Fruit fly (Drosophila melanogaster) whole organism, embryonic: ENCODE results near the gene CG45049.

Experiments
- Atf-2 ChIP-seq: fragments of 200-800 bp; sonication (Bioruptor generic); optimal IDR thresholded peaks from 2 replicates; lab custom pipeline; 2016; ENCODE audit warnings: missing biosample characterization, missing genetic modification characterization
- Atf3 ChIP-seq: fragments of 200-800 bp; sonication (Bioruptor generic); optimal IDR thresholded peaks from 3 replicates; lab custom pipeline; 2016; ENCODE audit warnings: missing biosample characterization, missing genetic modification characterization
- Bteb2 ChIP-seq: fragments of 200-800 bp; sonication (Bioruptor generic); optimal IDR thresholded peaks from 2 replicates; lab custom pipeline; 2016; ENCODE audit warnings: missing biosample characterization, missing genetic modification characterization
- CG10366 ChIP-seq: fragments of 200-800 bp; sonication (Bioruptor generic); IDR thresholded peaks from 2 replicates; pipeline ENCODE4 v1.3.6; 2022; ENCODE audit warnings: missing biosample characterization, missing genetic modification characterization
- CG11723 ChIP-seq: fragments of 200-800 bp; sonication (Bioruptor generic); optimal IDR thresholded peaks from 2 replicates; lab custom pipeline; 2017; ENCODE audit warnings: missing biosample characterization, mild to moderate bottlenecking, missing genetic modification characterization
- CG12236 ChIP-seq: fragments of 200-800 bp; sonication (Bioruptor generic); optimal IDR thresholded peaks from 2 replicates; lab custom pipeline; 2016; ENCODE audit warnings: missing biosample characterization, missing genetic modification characterization
- CG14050 ChIP-seq: fragments of 200-800 bp; sonication (Bioruptor generic); IDR thresholded peaks from 3 replicates; pipeline ENCODE4 v1.3.6; 2022; ENCODE audit warnings: missing biosample characterization, missing genetic modification characterization
- CG17829 ChIP-seq: fragments of 200-800 bp; optimal IDR thresholded peaks from 2 replicates; lab custom pipeline; 2019; ENCODE audit warnings: missing biosample characterization, mild to moderate bottlenecking, missing genetic modification characterization, moderate library complexity
- CG18599 ChIP-seq: fragments of 200-800 bp; sonication (Bioruptor generic); optimal IDR thresholded peaks from 3 replicates; lab custom pipeline; 2017; ENCODE audit warnings: missing biosample characterization, missing genetic modification characterization, mild to moderate bottlenecking, moderate library complexity, missing genetic modification reagents
- CG2199 ChIP-seq: fragments of 200-800 bp; sonication (Bioruptor generic); IDR thresholded peaks from 3 replicates; pipeline ENCODE4 v1.3.6; 2022; ENCODE audit warnings: missing biosample characterization, missing genetic modification characterization
- CG2678 ChIP-seq: fragments of 200-800 bp; sonication (Bioruptor generic); optimal IDR thresholded peaks from 3 replicates; lab custom pipeline; 2019; ENCODE audit warnings: missing biosample characterization, mild to moderate bottlenecking, missing genetic modification characterization, moderate library complexity
- CG31388 ChIP-seq: fragments of 200-800 bp; sonication (Bioruptor generic); optimal IDR thresholded peaks from 2 replicates; lab custom pipeline; 2016; ENCODE audit warnings: missing biosample characterization, missing genetic modification characterization
- CG3847 ChIP-seq: fragments of 200-800 bp; sonication (Bioruptor generic); IDR thresholded peaks from 2 replicates; pipeline ENCODE4 v1.3.6; 2022; ENCODE audit warnings: missing biosample characterization, missing genetic modification characterization
- CG4730 ChIP-seq: fragments of 200-800 bp; sonication (Bioruptor generic); IDR thresholded peaks from 2 replicates; pipeline ENCODE4 v1.3.6; 2022; ENCODE audit warnings: missing biosample characterization, missing genetic modification characterization
- CG5180 ChIP-seq: fragments of 200-800 bp; sonication (Bioruptor generic); optimal IDR thresholded peaks from 3 replicates; lab custom pipeline; 2017; ENCODE audit warnings: missing biosample characterization, missing genetic modification characterization, mild to moderate bottlenecking, moderate library complexity, missing genetic modification reagents
- CG6765 ChIP-seq: fragments of 200-800 bp; sonication (Bioruptor generic); optimal IDR thresholded peaks from 3 replicates; lab custom pipeline; 2017; ENCODE audit warnings: missing biosample characterization, mild to moderate bottlenecking, missing genetic modification characterization
- CG6813 ChIP-seq: fragments of 200-800 bp; sonication (Bioruptor generic); optimal IDR thresholded peaks from 2 replicates; lab custom pipeline; 2017; ENCODE audit warnings: missing biosample characterization, missing genetic modification characterization, mild to moderate bottlenecking, moderate library complexity, missing genetic modification reagents
- CG6854 ChIP-seq: fragments of 200-800 bp; sonication (Bioruptor generic); optimal IDR thresholded peaks from 3 replicates; lab custom pipeline; 2017; ENCODE audit warnings: missing biosample characterization, mild to moderate bottlenecking, missing genetic modification characterization
- CG8924 ChIP-seq: fragments of 200-800 bp; optimal IDR thresholded peaks from 3 replicates; lab custom pipeline; 2019; ENCODE audit warnings: missing biosample characterization, mild to moderate bottlenecking, missing genetic modification characterization, moderate library complexity
- CG8944 ChIP-seq: fragments of 200-800 bp; sonication (Bioruptor generic); optimal IDR thresholded peaks from 3 replicates; lab custom pipeline; 2016; ENCODE audit warnings: missing biosample characterization, missing genetic modification characterization
- D19B ChIP-seq: fragments of 200-800 bp; sonication (Bioruptor generic); optimal IDR thresholded peaks from 2 replicates; lab custom pipeline; 2017; ENCODE audit warnings: missing biosample characterization, mild to moderate bottlenecking, missing genetic modification characterization
- Drgx ChIP-seq: fragments of 200-800 bp; sonication (Bioruptor generic); IDR thresholded peaks from 2 replicates; pipeline ENCODE4 v1.3.6; 2022; ENCODE audit warnings: missing biosample characterization, missing genetic modification characterization
- Fer1 ChIP-seq: fragments of 200-800 bp; sonication (Bioruptor generic); optimal IDR thresholded peaks from 2 replicates; lab custom pipeline; 2017; ENCODE audit warnings: missing biosample characterization, mild to moderate bottlenecking, missing genetic modification characterization
- Gug ChIP-seq: fragments of 200-800 bp; sonication (Bioruptor generic); IDR thresholded peaks from 4 replicates; pipeline ENCODE4 v1.3.6; 2022; ENCODE audit warnings: missing biosample characterization, missing genetic modification characterization
- H2.0 ChIP-seq: fragments of 200-800 bp; sonication (Bioruptor generic); IDR thresholded peaks from 2 replicates; pipeline ENCODE4 v1.3.6; 2022; ENCODE audit warnings: missing biosample characterization, missing genetic modification characterization
- MTF-1 ChIP-seq: fragments of 200-800 bp; sonication (Bioruptor generic); optimal IDR thresholded peaks from 2 replicates; lab custom pipeline; 2018; ENCODE audit warnings: missing biosample characterization, mild to moderate bottlenecking, missing genetic modification characterization, borderline replicate concordance
- Med ChIP-seq: fragments of 200-800 bp; sonication (Bioruptor generic); peaks from one replicate; lab custom pipeline; 2016; ENCODE audit warnings: missing biosample characterization, missing genetic modification characterization, mild to moderate bottlenecking, inconsistent platforms, moderate library complexity
- Neu2 ChIP-seq: fragments of 200-800 bp; sonication (Bioruptor generic); optimal IDR thresholded peaks from 3 replicates; lab custom pipeline; 2016; ENCODE audit warnings: missing biosample characterization, missing genetic modification characterization, borderline replicate concordance
- NfI ChIP-seq: fragments of 200-800 bp; sonication (Bioruptor generic); optimal IDR thresholded peaks from 3 replicates; lab custom pipeline; 2018; ENCODE audit warnings: missing biosample characterization, mild to moderate bottlenecking, missing genetic modification characterization, moderate library complexity
- Ravus ChIP-seq: fragments of 200-800 bp; sonication (Bioruptor generic); IDR thresholded peaks from 2 replicates; pipeline ENCODE4 v1.3.6; 2022; ENCODE audit warnings: missing biosample characterization, missing genetic modification characterization
- abd-A ChIP-seq: fragments of 200-800 bp; sonication (Bioruptor generic); optimal IDR thresholded peaks from 3 replicates; lab custom pipeline; 2019; ENCODE audit warnings: missing biosample characterization, mild to moderate bottlenecking, missing genetic modification characterization, moderate library complexity
- cg ChIP-seq: fragments of 200-800 bp; sonication (Bioruptor generic); optimal IDR thresholded peaks from 3 replicates; lab custom pipeline; 2019; ENCODE audit warnings: missing biosample characterization, mild to moderate bottlenecking, missing genetic modification characterization, moderate library complexity
- chn ChIP-seq: fragments of 200-800 bp; sonication (Bioruptor generic); optimal IDR thresholded peaks from 2 replicates; lab custom pipeline; 2016; ENCODE audit warnings: missing biosample characterization, missing genetic modification characterization
- croc ChIP-seq: fragments of 200-800 bp; sonication (Bioruptor generic); conservative IDR thresholded peaks from 3 replicates; pipeline ENCODE4 v1.3.6; 2022; ENCODE audit warnings: missing biosample characterization, missing genetic modification characterization
- dan ChIP-seq: fragments of 200-800 bp; sonication (Bioruptor generic); IDR thresholded peaks from 2 replicates; pipeline ENCODE4 v1.3.6; 2022; ENCODE audit warnings: missing biosample characterization, missing genetic modification characterization
- dmrt99B ChIP-seq: fragments of 200-800 bp; sonication (Bioruptor generic); optimal IDR thresholded peaks from 2 replicates; lab custom pipeline; 2018; ENCODE audit warnings: missing biosample characterization, mild to moderate bottlenecking, missing genetic modification characterization, moderate library complexity
- fd102C ChIP-seq: fragments of 200-800 bp; sonication (Bioruptor generic); optimal IDR thresholded peaks from 2 replicates; lab custom pipeline; 2018; ENCODE audit warnings: missing biosample characterization, mild to moderate bottlenecking, missing genetic modification characterization, moderate library complexity
- fru ChIP-seq: fragments of >200 bp; optimal IDR thresholded peaks from 2 replicates; lab custom pipeline; 2017
- hth ChIP-seq: fragments of >200 bp; optimal IDR thresholded peaks from 2 replicates; lab custom pipeline; 2017; ENCODE audit warnings: inconsistent platforms
- jing ChIP-seq: fragments of 200-800 bp; sonication (Bioruptor generic); optimal IDR thresholded peaks from 2 replicates; lab custom pipeline; 2018; ENCODE audit warnings: missing biosample characterization, mild to moderate bottlenecking, missing genetic modification characterization
- nerfin-1 ChIP-seq: fragments of 200-800 bp; sonication (Bioruptor generic); optimal IDR thresholded peaks from 3 replicates; lab custom pipeline; 2019; ENCODE audit warnings: missing biosample characterization, mild to moderate bottlenecking, missing genetic modification characterization, moderate library complexity
- oc ChIP-seq: fragments of 200-800 bp; sonication (Bioruptor generic); optimal IDR thresholded peaks from 2 replicates; lab custom pipeline; 2018; ENCODE audit warnings: missing biosample characterization, mild to moderate bottlenecking, missing genetic modification characterization, moderate library complexity
- pb ChIP-seq: fragments of 200-800 bp; sonication (Bioruptor generic); optimal IDR thresholded peaks from 3 replicates; lab custom pipeline; 2016; ENCODE audit warnings: missing biosample characterization, missing genetic modification characterization
- pho ChIP-seq: fragments of 200-800 bp; sonication (Bioruptor generic); optimal IDR thresholded peaks from 2 replicates; lab custom pipeline; 2016; ENCODE audit warnings: missing biosample characterization, missing genetic modification characterization
- rib ChIP-seq: fragments of 200-800 bp; sonication (Bioruptor generic); IDR thresholded peaks from 2 replicates; pipeline ENCODE4 v1.3.6; 2022; ENCODE audit warnings: missing biosample characterization, missing genetic modification characterization
- row ChIP-seq: fragments of 200-800 bp; sonication (Bioruptor generic); IDR thresholded peaks from 3 replicates; pipeline ENCODE4 v1.3.6; 2022; ENCODE audit warnings: missing biosample characterization, missing genetic modification characterization
- schlank ChIP-seq: fragments of 200-800 bp; sonication (Bioruptor generic); optimal IDR thresholded peaks from 2 replicates; lab custom pipeline; 2018; ENCODE audit warnings: missing biosample characterization, mild to moderate bottlenecking, missing genetic modification characterization
- sens ChIP-seq: fragments of 200-800 bp; sonication (Bioruptor generic); peaks from one replicate; lab custom pipeline; 2016; ENCODE audit warnings: missing biosample characterization, missing genetic modification characterization
- shn ChIP-seq: fragments of 200-800 bp; sonication (Bioruptor generic); optimal IDR thresholded peaks from 3 replicates; lab custom pipeline; 2016; ENCODE audit warnings: missing biosample characterization, missing genetic modification characterization
- tgo ChIP-seq: fragments of 200-800 bp; sonication (Bioruptor generic); IDR thresholded peaks from 3 replicates; pipeline ENCODE4 v1.3.6; 2022; ENCODE audit warnings: missing biosample characterization, missing genetic modification characterization
- trh ChIP-seq: fragments of 200-800 bp; sonication (Bioruptor generic); optimal IDR thresholded peaks from 2 replicates; lab custom pipeline; 2016; ENCODE audit warnings: missing biosample characterization, missing genetic modification characterization
- ttk ChIP-seq: fragments of 200-800 bp; sonication (Bioruptor generic); IDR thresholded peaks from 2 replicates; pipeline ENCODE4 v2.1.2; 2022; ENCODE audit warnings: missing biosample characterization, missing genetic modification characterization
- twi ChIP-seq: fragments of 200-800 bp; optimal IDR thresholded peaks from 2 replicates; lab custom pipeline; 2019; ENCODE audit warnings: missing biosample characterization, mild to moderate bottlenecking, missing genetic modification characterization, moderate library complexity
- wor ChIP-seq: fragments of 200-800 bp; sonication (Bioruptor generic); IDR thresholded peaks from 2 replicates; pipeline ENCODE4 v1.3.6; 2022; ENCODE audit warnings: missing biosample characterization, missing genetic modification characterization

Gene CG45049

dm6 chr3R:22756289-22756688 lies 29.5 kb downstream of the CG45049 start (continued):
- TF ChIP-seq CG14050 (GFP tag; lab: Robert Waterston, UW) = no peak
- no peak for TF ChIP-seq Drgx (GFP tag; lab: Robert Waterston, UW)
- peak; percentile 50 for TF ChIP-seq sens (GFP tag; lab: Kevin White, UChicago)
- TF ChIP-seq tgo (GFP tag; lab: Robert Waterston, UW) = no peak
- TF ChIP-seq CG18599 (GFP tag; lab: Kevin White, UChicago) = no peak
- no peak for TF ChIP-seq cg (GFP tag; lab: Kevin White, UChicago)
- peak; percentile 18 for TF ChIP-seq dmrt99B (tag; lab: Kevin White, UChicago)
- no peak for TF ChIP-seq Gug (GFP tag; lab: Robert Waterston, UW)
- TF ChIP-seq abd-A (tag; lab: Kevin White, UChicago) = no peak
- TF ChIP-seq row (GFP tag; lab: Robert Waterston, UW) = no peak
- no peak for TF ChIP-seq H2.0 (GFP tag; lab: Robert Waterston, UW)
- no peak for TF ChIP-seq Atf3 (GFP tag; lab: Kevin White, UChicago)
- TF ChIP-seq CG3847 = no peak
- TF ChIP-seq ttk (GFP tag; lab: Robert Waterston, UW) = no peak
- TF ChIP-seq CG2678 = no peak
- peak; percentile 28 for TF ChIP-seq CG6765 (GFP tag; lab: Kevin White, UChicago)
- no peak for TF ChIP-seq schlank
- no peak for TF ChIP-seq twi (tag; lab: Kevin White, UChicago)
- TF ChIP-seq CG2199 (GFP tag; lab: Robert Waterston, UW) = no peak
- no peak for TF ChIP-seq hth
- no peak for TF ChIP-seq pb (GFP tag; lab: Kevin White, UChicago)
- no peak for TF ChIP-seq CG4730 (GFP tag; lab: Robert Waterston, UW)
- no peak for TF ChIP-seq CG17829 (tag; lab: Kevin White, UChicago)
- no peak for TF ChIP-seq pho
- no peak for TF ChIP-seq CG8924 (tag; lab: Kevin White, UChicago)
- TF ChIP-seq croc (GFP tag; lab: Robert Waterston, UW) = no peak
- TF ChIP-seq jing (GFP tag; lab: Kevin White, UChicago) = no peak
- TF ChIP-seq rib = no peak
- peak; percentile 3 for TF ChIP-seq Fer1 (GFP tag; lab: Kevin White, UChicago)
- TF ChIP-seq chn (GFP tag; lab: Kevin White, UChicago) = no peak
- peak; percentile 4 for TF ChIP-seq MTF-1 (GFP tag; lab: Kevin White, UChicago)
- TF ChIP-seq CG8944 (GFP tag; lab: Kevin White, UChicago) = no peak
- TF ChIP-seq Atf-2 (GFP tag; lab: Kevin White, UChicago) = no peak
- no peak for TF ChIP-seq fru (lab: Kevin White, UChicago)
- no peak for TF ChIP-seq Ravus (GFP tag; lab: Robert Waterston, UW)
- TF ChIP-seq CG11723 (GFP tag; lab: Kevin White, UChicago) = no peak
- TF ChIP-seq CG6813 (GFP tag; lab: Kevin White, UChicago) = peak; percentile 43
- TF ChIP-seq CG6854 (GFP tag; lab: Kevin White, UChicago) = no peak
- TF ChIP-seq CG5180 (GFP tag; lab: Kevin White, UChicago) = no peak
- TF ChIP-seq trh (GFP tag; lab: Kevin White, UChicago) = no peak
- TF ChIP-seq oc (tag; lab: Kevin White, UChicago) = no peak
- TF ChIP-seq nerfin-1 (tag; lab: Kevin White, UChicago) = no peak
- peak; percentile 61 for TF ChIP-seq Med (GFP tag; lab: Kevin White, UChicago)
- no peak for TF ChIP-seq CG12236
- TF ChIP-seq CG31388 (GFP tag; lab: Kevin White, UChicago) = no peak
- TF ChIP-seq shn = no peak
- no peak for TF ChIP-seq fd102C (GFP tag; lab: Kevin White, UChicago)
- no peak for TF ChIP-seq dan
- no peak for TF ChIP-seq CG10366
- TF ChIP-seq Neu2 = no peak
- TF ChIP-seq wor = no peak
- TF ChIP-seq Bteb2 (GFP tag; lab: Kevin White, UChicago) = no peak
- no peak for TF ChIP-seq D19B (GFP tag; lab: Kevin White, UChicago)
- no peak for TF ChIP-seq NfI
